Worm (Caenorhabditis elegans) whole organism, L3 larva: ENCODE results near the gene F32D8.11.

Experiments used
- ceh-82 ChIP-seq: fragments of 150-350 bp; optimal IDR thresholded peaks from 2 replicates; lab custom pipeline; 2014; ENCODE audit warnings: missing biosample characterization, missing genetic modification characterization
- mml-1 ChIP-seq: fragments of 150-350 bp; sonication (generic microtip); optimal IDR thresholded peaks from 3 replicates; lab custom pipeline; 2014; ENCODE audit warnings: missing biosample characterization, missing genetic modification characterization
- nhr-76 ChIP-seq: fragments of 150-350 bp; sonication (generic microtip); optimal IDR thresholded peaks from 5 replicates; lab custom pipeline; 2014; ENCODE audit warnings: missing biosample characterization, missing genetic modification characterization
- zag-1 ChIP-seq: fragments of 150-350 bp; optimal IDR thresholded peaks from 2 replicates; lab custom pipeline; 2014; ENCODE audit warnings: missing biosample characterization, missing genetic modification characterization

- TF ChIP-seq ceh-82: no peak
- TF ChIP-seq mml-1 (tag; lab: Kevin White, UChicago): no peak
- no peak for TF ChIP-seq zag-1
- no peak for TF ChIP-seq nhr-76
Measured at ce11 chrV:10859048-10859637, 29.8 kb downstream of the F32D8.11 start.
